In genomic region chrV:1375007-1375406, ce11 we compare ENCODE assay signal across 2 worm cellular contexts.
TF ChIP-seq lines count a peak whose summit lies in the region.

No protein-coding gene starts in this region.

TF ChIP-seq in whole organism, L4 larva, 104 proteins besides CTCF, POLR2A, EP300 and RAD21:
- TF ChIP-seq saeg-2 (GFP tag; IDR thresholded peaks at IDR 0.05; lab: Robert Waterston, UW): no peak
- TF ChIP-seq egl-43 (GFP tag; IDR thresholded peaks at IDR 0.05; lab: Robert Waterston, UW): 0 out of 2 replicates have a peak, but pooled peaks have one; percentile 11
- no peak for TF ChIP-seq nhr-41 (GFP tag; IDR thresholded peaks at IDR 0.05; lab: Robert Waterston, UW)
- TF ChIP-seq nhr-28 (tag; optimal IDR thresholded peaks at IDR 0.05; lab: Kevin White, UChicago): no peak
- TF ChIP-seq D1046.2 (GFP tag; IDR thresholded peaks at IDR 0.05; lab: Robert Waterston, UW): 0 out of 2 replicates have a peak, but pooled peaks have one; percentile 43
- no peak for TF ChIP-seq Y75B8A.6 (GFP tag; IDR thresholded peaks at IDR 0.05; lab: Robert Waterston, UW)
- no peak for TF ChIP-seq nhr-102 (tag; optimal IDR thresholded peaks at IDR 0.05; lab: Kevin White, UChicago)
- 0 out of 2 replicates have a peak, but pooled peaks have one; percentile 18 for TF ChIP-seq lim-7 (GFP tag; IDR thresholded peaks at IDR 0.05; lab: Robert Waterston, UW)
- peak; percentile 82 for TF ChIP-seq set-16 (GFP tag; IDR thresholded peaks at IDR 0.05; lab: Robert Waterston, UW)
TF ChIP-seq in whole organism, L4 larva: peak in this region for 4.

TF ChIP-seq in whole organism, young adult, 124 proteins besides CTCF, POLR2A, EP300 and RAD21:
- no peak for TF ChIP-seq F37B4.10 (GFP tag; IDR thresholded peaks at IDR 0.05; lab: Robert Waterston, UW)
- no peak for TF ChIP-seq atf-7 (tag; optimal IDR thresholded peaks at IDR 0.05; lab: Kevin White, UChicago)
- TF ChIP-seq F57C9.4 (tag; optimal IDR thresholded peaks at IDR 0.05; lab: Kevin White, UChicago): no peak
- TF ChIP-seq zfh-2 (GFP tag; conservative IDR thresholded peaks at IDR 0.05; lab: Robert Waterston, UW): peak; percentile 78
- TF ChIP-seq repo-1 (tag; optimal IDR thresholded peaks at IDR 0.05; lab: Kevin White, UChicago): no peak
